Worm (Caenorhabditis elegans) whole organism, mixed stage, embryonic: Measurements from ENCODE around the gene jkk-1.
A peak's percentile ranks its signal among the peaks of the same experiment; 100 is the strongest.

Source experiments
- M03D4.4 ChIP-seq: sonication (generic microtip); optimal IDR thresholded peaks from 2 replicates; lab custom pipeline; 2017; ENCODE audit warnings: mild to moderate bottlenecking, missing genetic modification characterization, missing compliant biosample characterization
- bed-3 ChIP-seq: fragments of 200-800 bp; sonication (Bioruptor generic); optimal IDR thresholded peaks from 3 replicates; lab custom pipeline; 2018; ENCODE audit warnings: mild to moderate bottlenecking, missing genetic modification characterization, moderate library complexity, missing compliant biosample characterization
- blmp-1 ChIP-seq: fragments of 150-350 bp; optimal IDR thresholded peaks from 2 replicates; lab custom pipeline; 2014; ENCODE audit warnings: missing biosample characterization, missing genetic modification characterization
- ceh-39 ChIP-seq: fragments of 150-350 bp; optimal IDR thresholded peaks from 2 replicates; lab custom pipeline; 2014; ENCODE audit warnings: missing biosample characterization, missing genetic modification characterization
- ceh-43 ChIP-seq: fragments of 200-800 bp; sonication (Bioruptor generic); optimal IDR thresholded peaks from 2 replicates; lab custom pipeline; 2018; ENCODE audit warnings: mild to moderate bottlenecking, missing genetic modification characterization, moderate library complexity, missing compliant biosample characterization
- ces-1 ChIP-seq: fragments of 150-350 bp; optimal IDR thresholded peaks from 2 replicates; lab custom pipeline; 2014; ENCODE audit warnings: missing biosample characterization, missing genetic modification reagents, missing genetic modification characterization
- cnd-1 ChIP-seq: fragments of 200-800 bp; sonication (Bioruptor generic); optimal IDR thresholded peaks from 2 replicates; lab custom pipeline; 2018; ENCODE audit warnings: mild to moderate bottlenecking, missing genetic modification characterization, missing compliant biosample characterization
- drap-1 ChIP-seq: fragments of 200-800 bp; sonication (Bioruptor generic); optimal IDR thresholded peaks from 3 replicates; lab custom pipeline; 2018; ENCODE audit warnings: mild to moderate bottlenecking, missing genetic modification characterization, missing compliant biosample characterization
- elt-1 ChIP-seq: sonication (generic microtip); optimal IDR thresholded peaks from 2 replicates; lab custom pipeline; 2017; ENCODE audit warnings: missing genetic modification characterization, mild to moderate bottlenecking, missing compliant biosample characterization, antibody characterized with exemption, moderate library complexity, borderline replicate concordance; ENCODE audit not compliant: insufficient read depth
- elt-3 ChIP-seq: fragments of 150-350 bp; optimal IDR thresholded peaks from 2 replicates; lab custom pipeline; 2014; ENCODE audit warnings: missing biosample characterization, missing genetic modification characterization
- ham-2 ChIP-seq: fragments of 200-800 bp; sonication (Bioruptor generic); optimal IDR thresholded peaks from 2 replicates; lab custom pipeline; 2018; ENCODE audit warnings: mild to moderate bottlenecking, missing genetic modification characterization, missing compliant biosample characterization
- hlh-1 ChIP-seq: fragments of 150-350 bp; optimal IDR thresholded peaks from 2 replicates; lab custom pipeline; 2014; ENCODE audit warnings: missing biosample characterization, missing genetic modification reagents, missing genetic modification characterization
- lin-13 ChIP-seq: fragments of 150-350 bp; optimal IDR thresholded peaks from 2 replicates; lab custom pipeline; 2014; ENCODE audit warnings: missing biosample characterization, missing genetic modification characterization
- lin-32 ChIP-seq: fragments of 200-800 bp; sonication (Bioruptor generic); optimal IDR thresholded peaks from 2 replicates; lab custom pipeline; 2018; ENCODE audit warnings: mild to moderate bottlenecking, missing genetic modification characterization, missing compliant biosample characterization
- mab-5 ChIP-seq: fragments of 150-350 bp; optimal IDR thresholded peaks from 2 replicates; lab custom pipeline; 2014; ENCODE audit warnings: missing biosample characterization, missing genetic modification characterization
- mep-1 ChIP-seq: fragments of 150-350 bp; optimal IDR thresholded peaks from 2 replicates; lab custom pipeline; 2017; ENCODE audit warnings: missing biosample characterization, missing genetic modification reagents, missing genetic modification characterization, inconsistent platforms
- mls-2 ChIP-seq: sonication (generic microtip); optimal IDR thresholded peaks from 2 replicates; lab custom pipeline; 2016; ENCODE audit warnings: mild to moderate bottlenecking, missing genetic modification characterization, moderate library complexity, missing compliant biosample characterization
- nhr-12 ChIP-seq: fragments of 150-350 bp; optimal IDR thresholded peaks from 2 replicates; lab custom pipeline; 2014; ENCODE audit warnings: missing biosample characterization, missing genetic modification characterization
- nhr-2 ChIP-seq: fragments of 150-350 bp; optimal IDR thresholded peaks from 2 replicates; lab custom pipeline; 2014; ENCODE audit warnings: missing biosample characterization, missing genetic modification characterization
- nhr-237 ChIP-seq: fragments of 150-350 bp; optimal IDR thresholded peaks from 2 replicates; lab custom pipeline; 2014; ENCODE audit warnings: missing biosample characterization, missing genetic modification characterization
- nhr-28 ChIP-seq: fragments of 150-350 bp; optimal IDR thresholded peaks from 2 replicates; lab custom pipeline; 2014; ENCODE audit warnings: missing biosample characterization, missing genetic modification characterization
- nhr-76 ChIP-seq: sonication (generic microtip); optimal IDR thresholded peaks from 2 replicates; lab custom pipeline; 2017; ENCODE audit warnings: missing biosample characterization, missing genetic modification characterization
- pha-4 ChIP-seq: fragments of 150-350 bp; optimal IDR thresholded peaks from 2 replicates; lab custom pipeline; 2018; ENCODE audit warnings: missing biosample characterization, missing genetic modification reagents, missing genetic modification characterization
- sem-2 ChIP-seq: fragments of 200-800 bp; sonication (Bioruptor generic); optimal IDR thresholded peaks from 2 replicates; lab custom pipeline; 2018; ENCODE audit warnings: mild to moderate bottlenecking, missing genetic modification characterization, missing compliant biosample characterization
- snpc-4 ChIP-seq: fragments of 150-350 bp; optimal IDR thresholded peaks from 2 replicates; lab custom pipeline; 2014; ENCODE audit warnings: missing biosample characterization, missing genetic modification characterization
- sptf-1 ChIP-seq: sonication (generic microtip); optimal IDR thresholded peaks from 2 replicates; lab custom pipeline; 2017; ENCODE audit warnings: mild to moderate bottlenecking, missing genetic modification characterization, moderate library complexity, missing compliant biosample characterization
- tbx-8 ChIP-seq: fragments of 200-800 bp; sonication (Bioruptor generic); optimal IDR thresholded peaks from 2 replicates; lab custom pipeline; 2018; ENCODE audit warnings: mild to moderate bottlenecking, missing genetic modification characterization, moderate library complexity, missing compliant biosample characterization
- unc-120 ChIP-seq: sonication (generic microtip); optimal IDR thresholded peaks from 2 replicates; lab custom pipeline; 2017; ENCODE audit warnings: missing genetic modification characterization, missing compliant biosample characterization; ENCODE audit not compliant: poor library complexity, severe bottlenecking
- unc-62 ChIP-seq: fragments of 150-350 bp; optimal IDR thresholded peaks from 2 replicates; lab custom pipeline; 2014; ENCODE audit warnings: missing biosample characterization, missing genetic modification reagents, missing genetic modification characterization
- zip-8 ChIP-seq: fragments of 150-350 bp; optimal IDR thresholded peaks from 2 replicates; lab custom pipeline; 2014; ENCODE audit warnings: missing biosample characterization, missing genetic modification characterization
- ztf-11 ChIP-seq: fragments of 150-350 bp; optimal IDR thresholded peaks from 2 replicates; lab custom pipeline; 2014; ENCODE audit warnings: missing biosample characterization, missing genetic modification characterization

The jkk-1 gene

DNA sequence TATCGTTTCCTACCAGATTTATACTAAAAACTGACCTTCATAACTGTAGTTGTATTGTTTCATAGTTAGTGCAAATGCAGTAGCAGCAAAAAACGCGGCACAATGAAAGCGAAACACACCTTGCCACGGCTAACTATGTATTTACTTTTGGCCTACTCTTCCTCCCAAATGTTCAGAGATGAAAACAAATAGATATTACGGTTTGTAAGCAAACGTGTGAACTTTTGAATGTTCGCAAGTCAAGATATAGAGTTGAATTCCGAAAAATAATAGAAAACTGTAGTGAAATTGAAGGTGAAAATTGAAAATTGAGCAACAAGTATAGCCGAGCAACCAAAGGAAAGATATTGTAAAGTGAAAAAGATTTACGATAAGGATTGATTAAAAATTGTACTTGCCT lies 4.0 kb upstream of the jkk-1 start, which contains the start of gene chtl-1:
TSS of gene chtl-1 (minus strand) at position 101 of the 400 bp plus-strand sequence.
- no peak for TF ChIP-seq cnd-1 (tag; lab: Kevin White, UChicago)
- no peak for TF ChIP-seq nhr-2 (tag; lab: Kevin White, UChicago)
- TF ChIP-seq lin-32 (GFP tag; lab: Kevin White, UChicago): no peak
- no peak for TF ChIP-seq elt-1
- TF ChIP-seq lin-13 (tag; lab: Kevin White, UChicago): no peak

DNA sequence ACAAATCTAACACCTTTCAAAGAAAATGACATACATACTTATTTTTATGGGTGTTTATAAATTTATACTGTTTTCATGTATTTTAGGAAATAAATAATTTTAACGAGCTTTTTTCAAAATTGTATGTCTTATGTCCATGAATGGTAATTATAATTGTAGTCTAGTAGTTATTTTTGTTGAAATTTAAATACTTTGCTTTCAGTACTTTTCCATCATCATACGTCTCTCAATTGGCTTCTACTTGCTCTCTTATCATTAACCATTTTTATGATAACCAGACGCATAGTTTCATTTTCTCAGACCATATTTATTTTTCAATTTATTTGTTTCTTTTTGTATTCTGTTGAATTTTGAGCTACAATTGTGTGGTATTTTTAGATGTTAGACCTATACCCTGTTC lies 2.8 kb upstream of the jkk-1 start, which contains the start of gene F35C8.5:
TSS of gene F35C8.5 (plus strand) at position 377 of the 400 bp plus-strand sequence.
- TF ChIP-seq cnd-1 (tag; lab: Kevin White, UChicago) (no peak), nhr-28 (tag; lab: Kevin White, UChicago) (no peak), elt-3 (tag; lab: Kevin White, UChicago) (no peak), nhr-237 (tag; lab: Kevin White, UChicago) (no peak), elt-1 (no peak), ztf-11 (tag; lab: Kevin White, UChicago) (no peak), sptf-1 (tag; lab: Kevin White, UChicago) (no peak), unc-62 (GFP tag; lab: Kevin White, UChicago) (no peak), snpc-4 (no peak), unc-120 (tag; lab: Kevin White, UChicago) (no peak), pha-4 (no peak), mab-5 (tag; lab: Kevin White, UChicago) (no peak), lin-32 (GFP tag; lab: Kevin White, UChicago) (no peak), ham-2 (no peak), nhr-12 (no peak), nhr-2 (tag; lab: Kevin White, UChicago) (no peak), M03D4.4 (tag; lab: Kevin White, UChicago) (no peak), ceh-43 (GFP tag; lab: Kevin White, UChicago) (no peak)

DNA sequence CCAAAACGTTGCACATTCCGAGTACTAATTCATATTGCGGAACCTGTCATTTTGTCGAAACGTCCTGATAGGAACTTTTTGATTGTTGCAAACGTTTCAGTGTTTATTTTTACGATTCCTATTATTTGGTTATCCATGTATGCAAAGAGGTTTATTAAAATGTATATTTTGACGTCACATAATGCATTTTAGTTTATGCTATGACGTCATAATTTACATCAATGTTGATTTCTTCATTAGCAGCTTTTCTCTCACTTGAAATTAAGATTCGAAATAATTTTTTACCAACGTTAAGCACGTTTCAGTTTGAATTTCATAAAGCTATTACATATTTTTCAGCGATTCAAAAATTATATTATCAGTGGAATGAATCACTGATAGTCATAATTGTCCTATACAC lies 1.7 kb upstream of the jkk-1 start:
- TF ChIP-seq zip-8 (tag; lab: Kevin White, UChicago) (peak; percentile 98), unc-120 (tag; lab: Kevin White, UChicago) (no peak)

DNA sequence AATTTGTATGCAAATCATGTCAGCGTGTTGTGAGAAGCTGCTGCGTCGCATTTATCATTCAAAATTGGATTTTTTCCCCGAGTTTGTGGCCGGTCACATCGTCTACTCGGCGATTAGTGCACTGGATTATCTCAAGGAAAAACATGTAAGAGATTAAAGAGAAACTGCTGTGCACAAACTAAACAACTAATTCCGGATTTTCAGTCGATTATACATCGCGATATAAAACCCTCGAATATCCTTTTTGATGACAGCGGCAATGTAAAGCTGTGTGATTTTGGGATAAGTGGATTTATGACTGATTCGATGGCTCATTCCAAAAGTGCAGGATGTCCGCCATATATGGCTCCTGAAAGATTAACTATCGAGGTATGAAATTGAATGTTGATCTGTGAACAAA lies 2.3 kb downstream of the jkk-1 start:
- TF ChIP-seq nhr-12 (no peak), snpc-4 (no peak), hlh-1 (tag; lab: Kevin White, UChicago) (no peak), unc-62 (GFP tag; lab: Kevin White, UChicago) (no peak), pha-4 (no peak), nhr-237 (tag; lab: Kevin White, UChicago) (no peak), elt-3 (tag; lab: Kevin White, UChicago) (no peak), unc-120 (tag; lab: Kevin White, UChicago) (no peak), bed-3 (GFP tag; lab: Kevin White, UChicago) (no peak), ceh-43 (GFP tag; lab: Kevin White, UChicago) (no peak)

- TF ChIP-seq nhr-76 (tag; lab: Kevin White, UChicago) (no peak), drap-1 (GFP tag; lab: Kevin White, UChicago) (no peak), lin-13 (tag; lab: Kevin White, UChicago) (no peak), pha-4 (no peak), bed-3 (GFP tag; lab: Kevin White, UChicago) (no peak), hlh-1 (tag; lab: Kevin White, UChicago) (no peak), cnd-1 (tag; lab: Kevin White, UChicago) (no peak), ces-1 (GFP tag; lab: Kevin White, UChicago) (no peak), blmp-1 (tag; lab: Kevin White, UChicago) (no peak), nhr-2 (tag; lab: Kevin White, UChicago) (no peak), elt-1 (no peak), ceh-43 (GFP tag; lab: Kevin White, UChicago) (no peak), mab-5 (tag; lab: Kevin White, UChicago) (no peak), zip-8 (tag; lab: Kevin White, UChicago) (no peak), nhr-237 (tag; lab: Kevin White, UChicago) (no peak), nhr-28 (tag; lab: Kevin White, UChicago) (no peak)
Measured at ce11 chrX:5372638-5373037, 4.4 kb downstream of the jkk-1 start, which contains the start of gene F35C8.8. TSS of gene F35C8.8 (minus strand) at chrX:5372639.

DNA sequence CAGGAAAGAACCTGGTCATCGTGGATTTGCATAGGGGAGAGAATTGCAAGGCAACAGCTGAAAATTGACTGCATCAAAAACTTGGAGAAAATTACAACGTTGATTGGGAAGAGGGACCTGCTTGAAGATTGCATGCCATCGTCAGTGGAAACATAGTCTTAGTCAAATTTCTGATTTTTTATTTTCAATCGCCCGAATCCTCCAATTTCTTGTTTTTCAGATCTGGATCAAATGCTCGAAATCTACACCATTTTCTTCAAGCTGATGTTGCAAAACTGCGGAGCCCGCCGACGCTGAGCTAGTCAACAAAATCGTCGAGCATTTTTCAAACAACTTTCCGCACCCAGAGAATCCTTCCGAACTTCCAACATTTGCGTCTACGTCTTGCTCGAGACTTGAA lies 5.3 kb downstream of the jkk-1 start:
- TF ChIP-seq unc-62 (GFP tag; lab: Kevin White, UChicago) (no peak), sem-2 (no peak), lin-32 (GFP tag; lab: Kevin White, UChicago) (no peak), mep-1 (tag; lab: Kevin White, UChicago) (no peak), zip-8 (tag; lab: Kevin White, UChicago) (no peak), cnd-1 (tag; lab: Kevin White, UChicago) (no peak), ceh-39 (no peak), mls-2 (tag; lab: Kevin White, UChicago) (no peak), hlh-1 (tag; lab: Kevin White, UChicago) (no peak), tbx-8 (GFP tag; lab: Kevin White, UChicago) (no peak), nhr-76 (tag; lab: Kevin White, UChicago) (no peak), ceh-43 (GFP tag; lab: Kevin White, UChicago) (no peak)
